Worm (Caenorhabditis elegans): ENCODE data around the gene F40A3.6.

DNA sequence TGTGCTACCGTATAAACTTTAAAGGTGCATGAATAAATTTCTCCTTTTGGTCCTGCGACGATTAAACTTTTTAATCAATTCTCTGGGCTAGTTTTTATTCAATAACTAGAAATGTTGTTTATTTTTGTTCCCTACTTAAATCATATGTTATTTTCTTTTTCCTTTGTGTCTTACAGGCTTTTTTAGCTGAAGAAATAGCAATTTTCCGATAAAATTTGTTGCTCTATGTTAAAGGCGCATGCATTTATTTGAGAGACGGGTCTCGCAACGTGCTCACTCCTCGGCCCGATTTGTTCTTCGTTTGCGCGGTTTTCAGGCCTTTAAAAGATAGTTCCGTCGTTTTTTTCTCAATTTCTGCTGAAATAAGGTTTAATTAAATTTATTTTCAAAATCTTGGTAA is 39.8 kb downstream of the F40A3.6 start:
- TF ChIP-seq hmg-1.2 (GFP tag; IDR thresholded peaks at IDR 0.05): peak; percentile 43; the same call in 1 of the 2 replicates
- TF ChIP-seq dox-1 (GFP tag; IDR thresholded peaks at IDR 0.05): peak; percentile 47
- TF ChIP-seq snpc-4 (GFP tag; optimal IDR thresholded peaks at IDR 0.05): no peak
- peak in 1 of 4 experiments; percentile 26 for TF ChIP-seq snpc-4 (tag; optimal IDR thresholded peaks at IDR 0.05)
